Worm (Caenorhabditis elegans) whole organism, mixed stage, embryonic: Measurements from ENCODE around the gene ceh-36.

ENCODE experiments used
- M03D4.4 ChIP-seq: sonication (generic microtip); optimal IDR thresholded peaks from 2 replicates; lab custom pipeline; 2017; ENCODE audit warnings: mild to moderate bottlenecking, missing genetic modification characterization, missing compliant biosample characterization
- bed-3 ChIP-seq: fragments of 200-800 bp; sonication (Bioruptor generic); optimal IDR thresholded peaks from 3 replicates; lab custom pipeline; 2018; ENCODE audit warnings: mild to moderate bottlenecking, missing genetic modification characterization, moderate library complexity, missing compliant biosample characterization
- blmp-1 ChIP-seq: fragments of 150-350 bp; optimal IDR thresholded peaks from 2 replicates; lab custom pipeline; 2014; ENCODE audit warnings: missing biosample characterization, missing genetic modification characterization
- ceh-39 ChIP-seq: fragments of 150-350 bp; optimal IDR thresholded peaks from 2 replicates; lab custom pipeline; 2014; ENCODE audit warnings: missing biosample characterization, missing genetic modification characterization
- ceh-43 ChIP-seq: fragments of 200-800 bp; sonication (Bioruptor generic); optimal IDR thresholded peaks from 2 replicates; lab custom pipeline; 2018; ENCODE audit warnings: mild to moderate bottlenecking, missing genetic modification characterization, moderate library complexity, missing compliant biosample characterization
- ceh-83 ChIP-seq: fragments of 200-800 bp; sonication (Bioruptor generic); optimal IDR thresholded peaks from 2 replicates; lab custom pipeline; 2018; ENCODE audit warnings: mild to moderate bottlenecking, missing genetic modification characterization, missing compliant biosample characterization
- cnd-1 ChIP-seq: fragments of 200-800 bp; sonication (Bioruptor generic); optimal IDR thresholded peaks from 2 replicates; lab custom pipeline; 2018; ENCODE audit warnings: mild to moderate bottlenecking, missing genetic modification characterization, missing compliant biosample characterization
- drap-1 ChIP-seq: fragments of 200-800 bp; sonication (Bioruptor generic); optimal IDR thresholded peaks from 3 replicates; lab custom pipeline; 2018; ENCODE audit warnings: mild to moderate bottlenecking, missing genetic modification characterization, missing compliant biosample characterization
- elt-3 ChIP-seq: fragments of 150-350 bp; optimal IDR thresholded peaks from 2 replicates; lab custom pipeline; 2014; ENCODE audit warnings: missing biosample characterization, missing genetic modification characterization
- flh-1 ChIP-seq: fragments of 200-800 bp; sonication (Bioruptor generic); optimal IDR thresholded peaks from 2 replicates; lab custom pipeline; 2018; ENCODE audit warnings: mild to moderate bottlenecking, missing genetic modification characterization, moderate library complexity, missing compliant biosample characterization
- ham-2 ChIP-seq: fragments of 200-800 bp; sonication (Bioruptor generic); optimal IDR thresholded peaks from 2 replicates; lab custom pipeline; 2018; ENCODE audit warnings: mild to moderate bottlenecking, missing genetic modification characterization, missing compliant biosample characterization
- hlh-1 ChIP-seq: fragments of 150-350 bp; optimal IDR thresholded peaks from 2 replicates; lab custom pipeline; 2014; ENCODE audit warnings: missing biosample characterization, missing genetic modification reagents, missing genetic modification characterization
- lin-13 ChIP-seq: fragments of 150-350 bp; optimal IDR thresholded peaks from 2 replicates; lab custom pipeline; 2014; ENCODE audit warnings: missing biosample characterization, missing genetic modification characterization
- lin-32 ChIP-seq: fragments of 200-800 bp; sonication (Bioruptor generic); optimal IDR thresholded peaks from 2 replicates; lab custom pipeline; 2018; ENCODE audit warnings: mild to moderate bottlenecking, missing genetic modification characterization, missing compliant biosample characterization
- lsy-2 ChIP-seq: fragments of 150-350 bp; optimal IDR thresholded peaks from 2 replicates; lab custom pipeline; 2014; ENCODE audit warnings: missing biosample characterization, missing genetic modification characterization
- mab-5 ChIP-seq: fragments of 150-350 bp; optimal IDR thresholded peaks from 2 replicates; lab custom pipeline; 2014; ENCODE audit warnings: missing biosample characterization, missing genetic modification characterization
- mep-1 ChIP-seq: fragments of 150-350 bp; optimal IDR thresholded peaks from 2 replicates; lab custom pipeline; 2017; ENCODE audit warnings: missing biosample characterization, missing genetic modification reagents, missing genetic modification characterization, inconsistent platforms
- mls-2 ChIP-seq: sonication (generic microtip); optimal IDR thresholded peaks from 2 replicates; lab custom pipeline; 2016; ENCODE audit warnings: mild to moderate bottlenecking, missing genetic modification characterization, moderate library complexity, missing compliant biosample characterization
- nhr-12 ChIP-seq: fragments of 150-350 bp; optimal IDR thresholded peaks from 2 replicates; lab custom pipeline; 2014; ENCODE audit warnings: missing biosample characterization, missing genetic modification characterization
- nhr-237 ChIP-seq: fragments of 150-350 bp; optimal IDR thresholded peaks from 2 replicates; lab custom pipeline; 2014; ENCODE audit warnings: missing biosample characterization, missing genetic modification characterization
- nhr-28 ChIP-seq: fragments of 150-350 bp; optimal IDR thresholded peaks from 2 replicates; lab custom pipeline; 2014; ENCODE audit warnings: missing biosample characterization, missing genetic modification characterization
- nhr-76 ChIP-seq: sonication (generic microtip); optimal IDR thresholded peaks from 2 replicates; lab custom pipeline; 2017; ENCODE audit warnings: missing biosample characterization, missing genetic modification characterization
- pha-4 ChIP-seq: fragments of 150-350 bp; optimal IDR thresholded peaks from 2 replicates; lab custom pipeline; 2018; ENCODE audit warnings: missing biosample characterization, missing genetic modification reagents, missing genetic modification characterization
- sem-2 ChIP-seq: fragments of 200-800 bp; sonication (Bioruptor generic); optimal IDR thresholded peaks from 2 replicates; lab custom pipeline; 2018; ENCODE audit warnings: mild to moderate bottlenecking, missing genetic modification characterization, missing compliant biosample characterization
- sptf-1 ChIP-seq: sonication (generic microtip); optimal IDR thresholded peaks from 2 replicates; lab custom pipeline; 2017; ENCODE audit warnings: mild to moderate bottlenecking, missing genetic modification characterization, moderate library complexity, missing compliant biosample characterization
- tbx-8 ChIP-seq: fragments of 200-800 bp; sonication (Bioruptor generic); optimal IDR thresholded peaks from 2 replicates; lab custom pipeline; 2018; ENCODE audit warnings: mild to moderate bottlenecking, missing genetic modification characterization, moderate library complexity, missing compliant biosample characterization
- unc-120 ChIP-seq: sonication (generic microtip); optimal IDR thresholded peaks from 2 replicates; lab custom pipeline; 2017; ENCODE audit warnings: missing genetic modification characterization, missing compliant biosample characterization; ENCODE audit not compliant: poor library complexity, severe bottlenecking
- unc-39 ChIP-seq: fragments of 150-350 bp; optimal IDR thresholded peaks from 2 replicates; lab custom pipeline; 2014; ENCODE audit warnings: missing biosample characterization, missing genetic modification characterization
- unc-62 ChIP-seq: fragments of 150-350 bp; optimal IDR thresholded peaks from 2 replicates; lab custom pipeline; 2014; ENCODE audit warnings: missing biosample characterization, missing genetic modification reagents, missing genetic modification characterization
- zip-8 ChIP-seq: fragments of 150-350 bp; optimal IDR thresholded peaks from 2 replicates; lab custom pipeline; 2014; ENCODE audit warnings: missing biosample characterization, missing genetic modification characterization
- ztf-11 ChIP-seq: fragments of 150-350 bp; optimal IDR thresholded peaks from 2 replicates; lab custom pipeline; 2014; ENCODE audit warnings: missing biosample characterization, missing genetic modification characterization

The ceh-36 gene

DNA sequence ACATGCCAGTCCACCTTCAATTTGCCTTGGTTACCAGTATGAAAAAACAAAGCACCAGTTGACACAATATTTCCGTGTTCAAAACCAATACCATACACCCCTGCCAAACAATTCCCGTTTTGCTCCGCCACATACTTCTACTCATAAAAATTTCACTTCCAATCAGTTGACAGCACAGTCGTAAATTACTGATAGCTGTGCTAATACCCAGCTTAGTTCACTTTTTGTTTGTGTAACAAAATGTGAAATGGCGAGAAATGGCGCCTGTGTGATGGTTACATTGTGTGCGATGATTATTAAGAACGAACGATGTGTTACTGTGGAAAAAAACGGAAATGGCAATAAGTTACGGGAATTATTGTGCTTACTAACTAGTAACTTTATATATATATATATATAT lies 20.0 kb upstream of the ceh-36 start:
- no peak for TF ChIP-seq mls-2 (tag; lab: Kevin White, UChicago)
- TF ChIP-seq nhr-76 (tag; lab: Kevin White, UChicago), result no peak
- TF ChIP-seq lin-32, result no peak
- TF ChIP-seq cnd-1 (tag; lab: Kevin White, UChicago), result no peak
- no peak for TF ChIP-seq zip-8 (tag; lab: Kevin White, UChicago)
- no peak for TF ChIP-seq ceh-39 (tag; lab: Kevin White, UChicago)
- no peak for TF ChIP-seq ceh-43

DNA sequence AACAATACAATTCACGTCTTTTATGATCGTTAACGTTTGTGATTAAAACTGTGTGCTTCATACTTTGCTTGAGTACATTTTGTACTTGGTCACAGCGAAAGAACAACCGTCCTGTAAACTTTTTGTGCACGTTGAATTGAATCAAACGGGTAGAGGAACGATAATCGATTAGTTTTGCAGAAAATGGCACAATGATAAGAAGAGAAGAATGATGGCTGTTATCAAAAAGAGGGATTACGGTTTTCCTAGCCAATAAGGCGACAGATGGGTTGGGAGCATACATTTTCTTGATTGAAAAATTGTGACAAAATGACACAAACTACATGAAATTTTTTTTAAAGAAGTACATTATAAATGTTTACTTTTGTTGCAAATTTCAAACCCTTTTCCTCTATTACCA lies 7.9 kb upstream of the ceh-36 start:
- TF ChIP-seq lin-32, result no peak
- no peak for TF ChIP-seq elt-3
- no peak for TF ChIP-seq nhr-237 (tag; lab: Kevin White, UChicago)
- no peak for TF ChIP-seq ham-2 (GFP tag; lab: Kevin White, UChicago)
- TF ChIP-seq drap-1 (GFP tag; lab: Kevin White, UChicago), result no peak
- TF ChIP-seq flh-1 (GFP tag; lab: Kevin White, UChicago), result no peak
- no peak for TF ChIP-seq hlh-1 (tag; lab: Kevin White, UChicago)
- TF ChIP-seq, all 35 proteins: peak for 0

DNA sequence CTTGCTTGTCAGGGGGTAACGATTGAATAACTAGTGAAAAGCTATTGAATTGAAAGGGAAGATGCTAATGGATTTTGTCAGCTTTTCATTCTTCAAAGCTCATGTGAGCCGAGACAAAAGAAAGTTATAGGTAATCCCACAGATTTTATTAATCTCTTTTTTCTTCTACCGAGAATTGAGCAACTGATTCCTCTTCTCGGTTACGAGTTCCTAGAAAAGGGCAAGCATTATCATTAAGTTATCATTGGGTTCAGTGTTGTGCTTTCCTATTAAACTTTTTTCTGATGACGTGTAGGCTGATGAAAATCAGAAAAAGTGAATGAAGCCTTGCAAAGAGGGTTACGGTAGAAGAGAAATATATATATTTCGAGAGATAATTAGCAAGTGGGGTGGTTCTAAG lies 735 bp downstream of the ceh-36 start:
- TF ChIP-seq mep-1 (no peak), ztf-11 (no peak), nhr-12 (tag; lab: Kevin White, UChicago) (no peak), pha-4 (tag; lab: Kevin White, UChicago) (no peak), ceh-83 (no peak), ham-2 (GFP tag; lab: Kevin White, UChicago) (no peak), flh-1 (GFP tag; lab: Kevin White, UChicago) (no peak), ceh-43 (no peak), zip-8 (tag; lab: Kevin White, UChicago) (no peak), hlh-1 (tag; lab: Kevin White, UChicago) (no peak), sem-2 (GFP tag; lab: Kevin White, UChicago) (no peak), unc-39 (tag; lab: Kevin White, UChicago) (no peak)

DNA sequence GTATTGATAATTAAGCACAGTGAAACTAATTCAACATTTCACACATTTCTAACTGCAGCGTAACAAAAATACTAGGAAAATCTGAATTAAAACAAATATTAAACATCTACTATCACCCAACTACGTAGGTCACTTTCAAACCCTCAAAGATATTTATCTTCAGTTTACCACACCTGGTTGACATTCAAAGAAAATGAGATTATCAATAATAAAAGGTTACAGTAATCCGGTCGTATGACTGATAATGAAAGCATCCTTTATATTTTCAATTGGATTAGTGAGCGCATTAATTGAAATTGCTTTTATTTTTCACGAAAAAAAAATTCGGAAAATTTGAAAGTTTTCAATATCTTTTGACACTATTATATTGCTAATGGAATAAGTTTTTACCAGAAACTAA lies 3.9 kb downstream of the ceh-36 start:
- TF ChIP-seq nhr-28 (no peak), unc-62 (GFP tag; lab: Kevin White, UChicago) (no peak), drap-1 (GFP tag; lab: Kevin White, UChicago) (no peak), sptf-1 (tag; lab: Kevin White, UChicago) (no peak), elt-3 (no peak), mls-2 (tag; lab: Kevin White, UChicago) (no peak), bed-3 (GFP tag; lab: Kevin White, UChicago) (no peak), ztf-11 (no peak), pha-4 (tag; lab: Kevin White, UChicago) (no peak), unc-120 (tag; lab: Kevin White, UChicago) (no peak), nhr-237 (tag; lab: Kevin White, UChicago) (no peak), M03D4.4 (tag; lab: Kevin White, UChicago) (no peak), ceh-83 (no peak), flh-1 (GFP tag; lab: Kevin White, UChicago) (no peak), lsy-2 (no peak), nhr-12 (tag; lab: Kevin White, UChicago) (no peak), cnd-1 (tag; lab: Kevin White, UChicago) (no peak), sem-2 (GFP tag; lab: Kevin White, UChicago) (no peak)

DNA sequence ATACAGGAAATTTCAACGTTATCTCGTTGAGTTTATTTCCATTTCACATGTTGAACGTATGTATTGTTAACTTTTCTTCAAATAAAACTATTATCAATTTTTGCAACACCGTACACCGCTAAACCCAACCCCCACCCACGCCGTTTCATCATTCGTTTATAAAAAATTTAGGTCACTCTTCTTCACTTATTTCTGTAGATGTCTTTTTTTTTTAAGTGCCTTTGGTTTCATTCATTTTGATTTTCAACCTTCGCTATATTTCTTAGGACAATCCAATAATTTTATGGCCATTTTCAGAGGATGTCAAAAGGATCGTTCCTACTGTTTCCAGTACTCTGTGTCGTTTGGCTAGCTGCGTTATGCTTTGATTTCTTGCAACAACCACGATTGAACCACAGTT lies 6.2 kb downstream of the ceh-36 start, which contains the start of gene C37E2.3:
Gene C37E2.3, plus strand, starts transcription at position 301 of the 400 bp plus-strand sequence.
- no peak for TF ChIP-seq ceh-39 (tag; lab: Kevin White, UChicago)
- TF ChIP-seq elt-3, result no peak
- no peak for TF ChIP-seq blmp-1 (tag; lab: Kevin White, UChicago)
- no peak for TF ChIP-seq mab-5 (tag; lab: Kevin White, UChicago)
- no peak for TF ChIP-seq sptf-1 (tag; lab: Kevin White, UChicago)
- TF ChIP-seq pha-4 (tag; lab: Kevin White, UChicago), result no peak
- TF ChIP-seq nhr-76 (tag; lab: Kevin White, UChicago), result no peak
- no peak for TF ChIP-seq lin-13 (tag; lab: Kevin White, UChicago)
- no peak for TF ChIP-seq bed-3 (GFP tag; lab: Kevin White, UChicago)
- TF ChIP-seq zip-8 (tag; lab: Kevin White, UChicago), result no peak
- no peak for TF ChIP-seq unc-62 (GFP tag; lab: Kevin White, UChicago)
- TF ChIP-seq lsy-2, result no peak
- TF ChIP-seq tbx-8 (GFP tag; lab: Kevin White, UChicago), result no peak
- TF ChIP-seq ztf-11, result no peak
- TF ChIP-seq mep-1, result no peak
- TF ChIP-seq hlh-1 (tag; lab: Kevin White, UChicago), result no peak
- no peak for TF ChIP-seq M03D4.4 (tag; lab: Kevin White, UChicago)
- TF ChIP-seq ceh-83, result no peak
- TF ChIP-seq cnd-1 (tag; lab: Kevin White, UChicago), result no peak
- TF ChIP-seq flh-1 (GFP tag; lab: Kevin White, UChicago), result no peak
